Worm (Caenorhabditis elegans) whole organism, young adult: ENCODE data around the gene dib-1.

Source experiments
- B0019.2 ChIP-seq: fragments of 200-800 bp; sonication (Bioruptor generic); conservative IDR thresholded peaks from 2 replicates; pipeline ENCODE4 v1.3.6; 2022; ENCODE audit warnings: missing genetic modification reagents, missing genetic modification characterization, missing compliant biosample characterization
- F33H1.4 ChIP-seq: fragments of 200-800 bp; sonication (Bioruptor generic); IDR thresholded peaks from 2 replicates; pipeline ENCODE4 v1.3.6; 2022; ENCODE audit warnings: missing genetic modification reagents, missing genetic modification characterization, missing compliant biosample characterization
- F37B4.10 ChIP-seq: fragments of 200-800 bp; sonication (Bioruptor generic); IDR thresholded peaks from 2 replicates; pipeline ENCODE4 v1.3.6; 2022; ENCODE audit warnings: missing genetic modification characterization, missing compliant biosample characterization
- F39B2.1 ChIP-seq: fragments of 200-800 bp; sonication (Bioruptor generic); IDR thresholded peaks from 2 replicates; pipeline ENCODE4 v1.3.6; 2022; ENCODE audit warnings: missing genetic modification reagents, missing genetic modification characterization, missing compliant biosample characterization
- F55B11.4 ChIP-seq: sonication (generic microtip); optimal IDR thresholded peaks from 2 replicates; lab custom pipeline; 2016; ENCODE audit warnings: missing compliant biosample characterization, missing genetic modification characterization, borderline replicate concordance; ENCODE audit not compliant: insufficient read depth
- K12H6.12 ChIP-seq: fragments of 200-800 bp; sonication (Bioruptor generic); optimal IDR thresholded peaks from 2 replicates; lab custom pipeline; 2018; ENCODE audit warnings: mild to moderate bottlenecking, missing genetic modification characterization, missing compliant biosample characterization
- Y56A3A.18 ChIP-seq: fragments of 200-800 bp; sonication (Bioruptor generic); IDR thresholded peaks from 2 replicates; pipeline ENCODE4 v1.3.6; 2022; ENCODE audit warnings: missing genetic modification reagents, missing genetic modification characterization, missing compliant biosample characterization
- ama-1 ChIP-seq, 3 experiments: fragments of 150-350 bp in 1 of 3; sonication (generic microtip) in 2 of 3; optimal IDR thresholded peaks; 2 replicates each; lab custom pipeline; 2014 to 2018; ENCODE audit warnings: missing biosample characterization in 2 of 3, missing genetic modification characterization in 2 of 3, missing genetic modification reagents in 2 of 3
- aptf-2 ChIP-seq: fragments of 200-800 bp; sonication (Bioruptor generic); conservative IDR thresholded peaks from 2 replicates; pipeline ENCODE4 v1.3.6; 2022; ENCODE audit warnings: missing genetic modification reagents, missing genetic modification characterization, missing compliant biosample characterization
- aptf-3 ChIP-seq: fragments of 200-800 bp; sonication (Bioruptor generic); IDR thresholded peaks from 2 replicates; pipeline ENCODE4 v1.3.6; 2022; ENCODE audit warnings: missing genetic modification characterization, missing compliant biosample characterization
- attf-5 ChIP-seq: fragments of 200-800 bp; sonication (Bioruptor generic); optimal IDR thresholded peaks from 2 replicates; lab custom pipeline; 2018; ENCODE audit warnings: mild to moderate bottlenecking, missing genetic modification characterization, missing compliant biosample characterization
- bed-2 ChIP-seq: fragments of 200-800 bp; sonication (Bioruptor generic); IDR thresholded peaks from 2 replicates; pipeline ENCODE4 v1.3.6; 2022; ENCODE audit warnings: missing genetic modification reagents, missing genetic modification characterization, missing compliant biosample characterization
- cebp-1 ChIP-seq, 2 experiments: fragments of 200-800 bp in 1 of 2; sonication (Bioruptor generic) in 1 of 2; sonication (generic microtip) in 1 of 2; IDR thresholded peaks in 1 of 2; optimal IDR thresholded peaks in 1 of 2; 2 replicates each; pipeline versions ENCODE4 v1.3.6 to Lab custom; 2017 to 2022; ENCODE audit warnings: missing compliant biosample characterization in 2 of 2, missing genetic modification characterization in 2 of 2, mild to moderate bottlenecking in 1 of 2, missing genetic modification reagents in 1 of 2, moderate library complexity in 1 of 2
- ceh-27 ChIP-seq: fragments of 200-800 bp; sonication (Bioruptor generic); optimal IDR thresholded peaks from 2 replicates; lab custom pipeline; 2018; ENCODE audit warnings: mild to moderate bottlenecking, missing genetic modification characterization, moderate library complexity, missing compliant biosample characterization
- ceh-58 ChIP-seq: fragments of 200-800 bp; sonication (Bioruptor generic); IDR thresholded peaks from 2 replicates; pipeline ENCODE4 v1.3.6; 2022; ENCODE audit warnings: missing genetic modification characterization, missing compliant biosample characterization
- dox-1 ChIP-seq: fragments of 200-800 bp; sonication (Bioruptor generic); IDR thresholded peaks from 2 replicates; pipeline ENCODE4 v1.3.6; 2022; ENCODE audit warnings: missing genetic modification reagents, missing genetic modification characterization, missing compliant biosample characterization
- egl-18 ChIP-seq: fragments of 200-800 bp; sonication (Bioruptor generic); IDR thresholded peaks from 2 replicates; pipeline ENCODE4 v1.3.6; 2022; ENCODE audit warnings: missing genetic modification reagents, missing genetic modification characterization, missing compliant biosample characterization
- egl-44 ChIP-seq: fragments of 200-800 bp; sonication (Bioruptor generic); IDR thresholded peaks from 2 replicates; pipeline ENCODE4 v1.3.6; 2022; ENCODE audit warnings: missing genetic modification reagents, missing genetic modification characterization, missing compliant biosample characterization
- egrh-3 ChIP-seq: fragments of 200-800 bp; sonication (Bioruptor generic); IDR thresholded peaks from 2 replicates; pipeline ENCODE4 v1.3.6; 2022; ENCODE audit warnings: missing genetic modification reagents, missing genetic modification characterization, missing compliant biosample characterization
- let-526 ChIP-seq: fragments of 200-800 bp; sonication (Bioruptor generic); IDR thresholded peaks from 2 replicates; pipeline ENCODE4 v1.3.6; 2022; ENCODE audit warnings: missing genetic modification reagents, missing genetic modification characterization, missing compliant biosample characterization
- lin-40 ChIP-seq: sonication (generic microtip); optimal IDR thresholded peaks from 2 replicates; lab custom pipeline; 2016; ENCODE audit warnings: missing genetic modification characterization, mild to moderate bottlenecking, missing compliant biosample characterization, missing genotype, missing genetic modification reagents
- lir-1 ChIP-seq: fragments of 200-800 bp; sonication (Bioruptor generic); conservative IDR thresholded peaks from 2 replicates; pipeline ENCODE4 v1.3.6; 2022; ENCODE audit warnings: missing genetic modification reagents, missing genetic modification characterization, missing compliant biosample characterization
- lsy-27 ChIP-seq: sonication (generic microtip); optimal IDR thresholded peaks from 2 replicates; lab custom pipeline; 2017; ENCODE audit warnings: missing genetic modification characterization, mild to moderate bottlenecking, missing compliant biosample characterization, antibody characterized with exemption, missing genotype, borderline replicate concordance; ENCODE audit not compliant: insufficient read depth
- madf-10 ChIP-seq: sonication (generic microtip); optimal IDR thresholded peaks from 2 replicates; lab custom pipeline; 2016; ENCODE audit warnings: mild to moderate bottlenecking, missing genetic modification characterization, missing compliant biosample characterization
- mcd-1 ChIP-seq: fragments of 200-800 bp; sonication (Bioruptor generic); IDR thresholded peaks from 2 replicates; pipeline ENCODE4 v1.3.6; 2022; ENCODE audit warnings: missing genetic modification reagents, missing genetic modification characterization, missing compliant biosample characterization
- mel-28 ChIP-seq: sonication (generic microtip); optimal IDR thresholded peaks from 2 replicates; lab custom pipeline; 2016; ENCODE audit warnings: borderline replicate concordance, mild to moderate bottlenecking, missing genetic modification characterization, missing compliant biosample characterization
- nfya-2 ChIP-seq: fragments of 200-800 bp; sonication (Bioruptor generic); IDR thresholded peaks from 2 replicates; pipeline ENCODE4 v1.3.6; 2022; ENCODE audit warnings: missing genetic modification reagents, missing genetic modification characterization, missing compliant biosample characterization
- nhr-80 ChIP-seq: sonication (generic microtip); optimal IDR thresholded peaks from 2 replicates; lab custom pipeline; 2016; ENCODE audit warnings: missing genetic modification characterization, missing compliant biosample characterization
- rcor-1 ChIP-seq: fragments of 200-800 bp; sonication (Bioruptor generic); IDR thresholded peaks from 2 replicates; pipeline ENCODE4 v1.3.6; 2022; ENCODE audit warnings: missing genetic modification reagents, missing genetic modification characterization, missing compliant biosample characterization
- rpc-1 ChIP-seq, 2 experiments: fragments of 150-350 bp in 1 of 2; sonication (generic microtip) in 1 of 2; optimal IDR thresholded peaks; 2 replicates each; lab custom pipeline; 2014 to 2018; ENCODE audit warnings: missing biosample characterization in 1 of 2, missing genetic modification characterization in 1 of 2, missing genetic modification reagents in 1 of 2, missing genotype in 1 of 2
- snpc-1.3 ChIP-seq: sonication (generic microtip); optimal IDR thresholded peaks from 2 replicates; lab custom pipeline; 2017; ENCODE audit warnings: missing genetic modification characterization, mild to moderate bottlenecking, missing compliant biosample characterization, antibody characterized with exemption, moderate library complexity, missing genotype, missing genetic modification reagents; ENCODE audit not compliant: insufficient read depth
- snpc-3.4 ChIP-seq: sonication (generic microtip); optimal IDR thresholded peaks from 2 replicates; lab custom pipeline; 2017; ENCODE audit warnings: missing genetic modification characterization, mild to moderate bottlenecking, missing compliant biosample characterization, antibody characterized with exemption, moderate library complexity, missing genotype, missing genetic modification reagents
- snpc-4 ChIP-seq, 5 experiments: fragments of 150-350 bp in 1 of 5; sonication (generic microtip) in 4 of 5; optimal IDR thresholded peaks; 2 replicates each; lab custom pipeline; 2014 to 2018; ENCODE audit warnings: missing genetic modification characterization in 5 of 5, missing biosample characterization in 3 of 5, antibody characterized with exemption in 2 of 5, mild to moderate bottlenecking in 2 of 5, missing compliant biosample characterization in 2 of 5, missing genotype in 2 of 5, moderate library complexity in 2 of 5, missing genetic modification reagents in 1 of 5
- sptf-2 ChIP-seq: fragments of 200-800 bp; sonication (Bioruptor generic); optimal IDR thresholded peaks from 2 replicates; lab custom pipeline; 2018; ENCODE audit warnings: mild to moderate bottlenecking, missing genetic modification characterization, missing compliant biosample characterization
- tbx-9 ChIP-seq: sonication (generic microtip); optimal IDR thresholded peaks from 2 replicates; lab custom pipeline; 2016; ENCODE audit warnings: borderline replicate concordance, missing genetic modification characterization, inconsistent platforms, missing compliant biosample characterization
- tlf-1 ChIP-seq: fragments of 200-800 bp; sonication (Bioruptor generic); optimal IDR thresholded peaks from 2 replicates; lab custom pipeline; 2018; ENCODE audit warnings: mild to moderate bottlenecking, missing genetic modification characterization, missing compliant biosample characterization
- unc-62 ChIP-seq: fragments of 150-350 bp; optimal IDR thresholded peaks from 2 replicates; lab custom pipeline; 2014; ENCODE audit warnings: missing biosample characterization, missing genetic modification reagents, missing genetic modification characterization
- zfh-2 ChIP-seq: fragments of 200-800 bp; sonication (Bioruptor generic); conservative IDR thresholded peaks from 2 replicates; pipeline ENCODE4 v1.3.6; 2022; ENCODE audit warnings: missing genetic modification reagents, missing genetic modification characterization, missing compliant biosample characterization
- ztf-18 ChIP-seq: sonication (generic microtip); optimal IDR thresholded peaks from 2 replicates; lab custom pipeline; 2016; ENCODE audit warnings: missing genotype, mild to moderate bottlenecking, missing genetic modification characterization, missing compliant biosample characterization

Gene dib-1

DNA sequence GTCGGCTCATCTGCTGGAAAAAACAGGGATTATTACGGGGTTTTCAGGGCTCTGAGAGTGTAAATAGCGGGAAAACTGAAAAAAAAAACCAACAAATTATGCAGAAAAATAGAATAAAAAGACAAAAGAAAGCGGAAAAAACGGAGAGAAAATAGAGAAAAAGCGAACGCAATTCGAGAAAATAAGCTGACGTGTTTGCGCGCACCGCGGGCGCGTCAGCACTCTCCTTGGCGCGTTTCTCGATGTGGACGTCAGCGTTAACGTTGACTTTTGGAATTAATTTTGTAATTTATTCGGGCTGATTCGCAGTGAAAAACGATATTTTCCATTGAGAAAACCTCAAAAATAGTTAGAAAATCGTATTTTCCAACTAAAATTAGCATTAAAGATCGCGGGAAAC lies 37.7 kb downstream of the dib-1 start, which contains the start of gene manf-1 (continued):
- TF ChIP-seq snpc-4 (GFP tag; optimal IDR thresholded peaks at IDR 0.05; lab: Kevin White, UChicago) (no peak), snpc-4 (tag; optimal IDR thresholded peaks at IDR 0.05; lab: Kevin White, UChicago) (peak in 1 of 4 experiments; percentile 72), sptf-2 (GFP tag; lab: Kevin White, UChicago) (no peak), ztf-18 (peak; percentile 94), aptf-2 (GFP tag; lab: Robert Waterston, UW) (no peak), rcor-1 (0 out of 2 replicates have a peak, but pooled peaks have one; percentile 36), dox-1 (peak; percentile 64; the same call in 1 of the 2 replicates), rpc-1 (optimal IDR thresholded peaks at IDR 0.05; lab: Kevin White, UChicago) (no peak), rpc-1 (tag; optimal IDR thresholded peaks at IDR 0.05; lab: Kevin White, UChicago) (no peak), F37B4.10 (no peak), snpc-1.3 (no peak), Y56A3A.18 (GFP tag; lab: Robert Waterston, UW) (no peak), lin-40 (tag; lab: Kevin White, UChicago) (peak; percentile 75), cebp-1 (GFP tag; IDR thresholded peaks at IDR 0.05; lab: Robert Waterston, UW) (no peak), cebp-1 (tag; optimal IDR thresholded peaks at IDR 0.05; lab: Kevin White, UChicago) (peak; percentile 67), ceh-58 (GFP tag; lab: Robert Waterston, UW) (no peak), K12H6.12 (tag; lab: Kevin White, UChicago) (peak; percentile 26), ama-1 (optimal IDR thresholded peaks at IDR 0.05; lab: Kevin White, UChicago) (peak; percentile 26), ama-1 (GFP tag; optimal IDR thresholded peaks at IDR 0.05; lab: Kevin White, UChicago) (no peak), ceh-27 (GFP tag; lab: Kevin White, UChicago) (no peak)

DNA sequence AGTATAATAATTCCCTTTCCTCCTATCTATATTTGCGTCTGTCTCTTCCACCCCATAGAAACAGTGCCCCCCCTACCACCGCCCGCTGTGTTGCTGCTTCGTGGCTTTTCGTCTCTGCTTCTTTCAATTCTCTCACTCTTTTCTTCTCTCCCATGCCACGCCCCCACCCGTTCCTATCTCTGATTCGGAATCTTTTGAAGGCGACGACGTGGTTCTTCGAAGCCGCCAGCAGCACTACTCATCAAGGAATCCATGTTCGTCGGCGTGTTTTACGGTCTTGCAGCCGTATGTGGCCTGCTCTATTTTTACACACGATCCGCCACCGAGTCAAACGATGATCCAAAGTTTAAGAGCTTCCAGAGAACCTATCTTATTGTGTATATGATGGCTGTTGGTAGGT lies 40.5 kb downstream of the dib-1 start, which contains the start of gene samt-1:
samt-1 (plus strand) TSS at position 176 of the 400 bp plus-strand sequence.
- TF ChIP-seq lir-1 (GFP tag; lab: Robert Waterston, UW) (no peak), nhr-80 (peak; percentile 35), attf-5 (GFP tag; lab: Kevin White, UChicago) (peak; percentile 3), sptf-2 (GFP tag; lab: Kevin White, UChicago) (no peak), aptf-3 (GFP tag; lab: Robert Waterston, UW) (no peak), F33H1.4 (GFP tag; lab: Robert Waterston, UW) (no peak), egrh-3 (GFP tag; lab: Robert Waterston, UW) (no peak), tbx-9 (tag; lab: Kevin White, UChicago) (no peak), mel-28 (tag; lab: Kevin White, UChicago) (no peak), zfh-2 (peak; percentile 78), tlf-1 (GFP tag; lab: Kevin White, UChicago) (no peak), nfya-2 (GFP tag; lab: Robert Waterston, UW) (no peak), unc-62 (GFP tag; lab: Kevin White, UChicago) (no peak), madf-10 (no peak), ztf-18 (peak; percentile 40), mcd-1 (GFP tag; lab: Robert Waterston, UW) (no peak), snpc-3.4 (tag; lab: Kevin White, UChicago) (no peak), B0019.2 (GFP tag; lab: Robert Waterston, UW) (no peak), bed-2 (GFP tag; lab: Robert Waterston, UW) (no peak), F39B2.1 (GFP tag; lab: Robert Waterston, UW) (no peak), egl-44 (GFP tag; lab: Robert Waterston, UW) (no peak), egl-18 (GFP tag; lab: Robert Waterston, UW) (no peak), let-526 (no peak), F55B11.4 (no peak), dox-1 (0 out of 2 replicates have a peak, but pooled peaks have one; percentile 19), lsy-27 (no peak)
